Worm (Caenorhabditis elegans) whole organism, mixed stage, embryonic: ENCODE data around the gene srpa-72.
A peak's percentile ranks its signal among the peaks of the same experiment; 100 is the strongest.

Source experiments
- M03D4.4 ChIP-seq: sonication (generic microtip); optimal IDR thresholded peaks from 2 replicates; lab custom pipeline; 2017; ENCODE audit warnings: mild to moderate bottlenecking, missing genetic modification characterization, missing compliant biosample characterization
- blmp-1 ChIP-seq: fragments of 150-350 bp; optimal IDR thresholded peaks from 2 replicates; lab custom pipeline; 2014; ENCODE audit warnings: missing biosample characterization, missing genetic modification characterization
- ceh-39 ChIP-seq: fragments of 150-350 bp; optimal IDR thresholded peaks from 2 replicates; lab custom pipeline; 2014; ENCODE audit warnings: missing biosample characterization, missing genetic modification characterization
- ceh-43 ChIP-seq: fragments of 200-800 bp; sonication (Bioruptor generic); optimal IDR thresholded peaks from 2 replicates; lab custom pipeline; 2018; ENCODE audit warnings: mild to moderate bottlenecking, missing genetic modification characterization, moderate library complexity, missing compliant biosample characterization
- ceh-83 ChIP-seq: fragments of 200-800 bp; sonication (Bioruptor generic); optimal IDR thresholded peaks from 2 replicates; lab custom pipeline; 2018; ENCODE audit warnings: mild to moderate bottlenecking, missing genetic modification characterization, missing compliant biosample characterization
- ces-1 ChIP-seq: fragments of 150-350 bp; optimal IDR thresholded peaks from 2 replicates; lab custom pipeline; 2014; ENCODE audit warnings: missing biosample characterization, missing genetic modification reagents, missing genetic modification characterization
- cnd-1 ChIP-seq: fragments of 200-800 bp; sonication (Bioruptor generic); optimal IDR thresholded peaks from 2 replicates; lab custom pipeline; 2018; ENCODE audit warnings: mild to moderate bottlenecking, missing genetic modification characterization, missing compliant biosample characterization
- elt-1 ChIP-seq: sonication (generic microtip); optimal IDR thresholded peaks from 2 replicates; lab custom pipeline; 2017; ENCODE audit warnings: missing genetic modification characterization, mild to moderate bottlenecking, missing compliant biosample characterization, antibody characterized with exemption, moderate library complexity, borderline replicate concordance; ENCODE audit not compliant: insufficient read depth
- elt-3 ChIP-seq: fragments of 150-350 bp; optimal IDR thresholded peaks from 2 replicates; lab custom pipeline; 2014; ENCODE audit warnings: missing biosample characterization, missing genetic modification characterization
- flh-1 ChIP-seq: fragments of 200-800 bp; sonication (Bioruptor generic); optimal IDR thresholded peaks from 2 replicates; lab custom pipeline; 2018; ENCODE audit warnings: mild to moderate bottlenecking, missing genetic modification characterization, moderate library complexity, missing compliant biosample characterization
- ham-2 ChIP-seq: fragments of 200-800 bp; sonication (Bioruptor generic); optimal IDR thresholded peaks from 2 replicates; lab custom pipeline; 2018; ENCODE audit warnings: mild to moderate bottlenecking, missing genetic modification characterization, missing compliant biosample characterization
- lin-32 ChIP-seq: fragments of 200-800 bp; sonication (Bioruptor generic); optimal IDR thresholded peaks from 2 replicates; lab custom pipeline; 2018; ENCODE audit warnings: mild to moderate bottlenecking, missing genetic modification characterization, missing compliant biosample characterization
- lsy-2 ChIP-seq: fragments of 150-350 bp; optimal IDR thresholded peaks from 2 replicates; lab custom pipeline; 2014; ENCODE audit warnings: missing biosample characterization, missing genetic modification characterization
- mab-5 ChIP-seq: fragments of 150-350 bp; optimal IDR thresholded peaks from 2 replicates; lab custom pipeline; 2014; ENCODE audit warnings: missing biosample characterization, missing genetic modification characterization
- mep-1 ChIP-seq: fragments of 150-350 bp; optimal IDR thresholded peaks from 2 replicates; lab custom pipeline; 2017; ENCODE audit warnings: missing biosample characterization, missing genetic modification reagents, missing genetic modification characterization, inconsistent platforms
- mls-2 ChIP-seq: sonication (generic microtip); optimal IDR thresholded peaks from 2 replicates; lab custom pipeline; 2016; ENCODE audit warnings: mild to moderate bottlenecking, missing genetic modification characterization, moderate library complexity, missing compliant biosample characterization
- nhr-12 ChIP-seq: fragments of 150-350 bp; optimal IDR thresholded peaks from 2 replicates; lab custom pipeline; 2014; ENCODE audit warnings: missing biosample characterization, missing genetic modification characterization
- nhr-2 ChIP-seq: fragments of 150-350 bp; optimal IDR thresholded peaks from 2 replicates; lab custom pipeline; 2014; ENCODE audit warnings: missing biosample characterization, missing genetic modification characterization
- nhr-237 ChIP-seq: fragments of 150-350 bp; optimal IDR thresholded peaks from 2 replicates; lab custom pipeline; 2014; ENCODE audit warnings: missing biosample characterization, missing genetic modification characterization
- nhr-28 ChIP-seq: fragments of 150-350 bp; optimal IDR thresholded peaks from 2 replicates; lab custom pipeline; 2014; ENCODE audit warnings: missing biosample characterization, missing genetic modification characterization
- pha-4 ChIP-seq: fragments of 150-350 bp; optimal IDR thresholded peaks from 2 replicates; lab custom pipeline; 2018; ENCODE audit warnings: missing biosample characterization, missing genetic modification reagents, missing genetic modification characterization
- sem-2 ChIP-seq: fragments of 200-800 bp; sonication (Bioruptor generic); optimal IDR thresholded peaks from 2 replicates; lab custom pipeline; 2018; ENCODE audit warnings: mild to moderate bottlenecking, missing genetic modification characterization, missing compliant biosample characterization
- sptf-1 ChIP-seq: sonication (generic microtip); optimal IDR thresholded peaks from 2 replicates; lab custom pipeline; 2017; ENCODE audit warnings: mild to moderate bottlenecking, missing genetic modification characterization, moderate library complexity, missing compliant biosample characterization
- tbx-8 ChIP-seq: fragments of 200-800 bp; sonication (Bioruptor generic); optimal IDR thresholded peaks from 2 replicates; lab custom pipeline; 2018; ENCODE audit warnings: mild to moderate bottlenecking, missing genetic modification characterization, moderate library complexity, missing compliant biosample characterization
- unc-120 ChIP-seq: sonication (generic microtip); optimal IDR thresholded peaks from 2 replicates; lab custom pipeline; 2017; ENCODE audit warnings: missing genetic modification characterization, missing compliant biosample characterization; ENCODE audit not compliant: poor library complexity, severe bottlenecking
- unc-39 ChIP-seq: fragments of 150-350 bp; optimal IDR thresholded peaks from 2 replicates; lab custom pipeline; 2014; ENCODE audit warnings: missing biosample characterization, missing genetic modification characterization
- unc-62 ChIP-seq: fragments of 150-350 bp; optimal IDR thresholded peaks from 2 replicates; lab custom pipeline; 2014; ENCODE audit warnings: missing biosample characterization, missing genetic modification reagents, missing genetic modification characterization
- zip-8 ChIP-seq: fragments of 150-350 bp; optimal IDR thresholded peaks from 2 replicates; lab custom pipeline; 2014; ENCODE audit warnings: missing biosample characterization, missing genetic modification characterization
- ztf-11 ChIP-seq: fragments of 150-350 bp; optimal IDR thresholded peaks from 2 replicates; lab custom pipeline; 2014; ENCODE audit warnings: missing biosample characterization, missing genetic modification characterization

srpa-72 gene

DNA sequence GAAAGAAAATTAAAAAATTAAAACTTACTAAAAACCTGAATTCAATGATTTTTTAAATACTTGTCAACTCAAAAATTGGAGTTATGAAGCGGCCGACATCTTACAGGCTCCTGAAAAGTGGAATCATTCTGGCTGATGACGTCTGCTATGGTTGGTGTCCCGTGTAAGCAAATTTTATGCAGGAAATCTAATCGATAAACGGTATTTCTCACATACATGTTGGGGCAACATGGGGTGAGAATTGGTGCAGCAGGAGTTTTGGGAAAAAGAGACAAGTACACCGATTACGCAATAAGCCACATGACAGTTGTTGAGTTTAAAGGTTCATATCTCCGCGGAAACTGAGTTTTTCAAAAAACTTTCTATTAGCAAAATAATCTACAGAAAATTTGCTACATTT lies 28.2 kb downstream of the srpa-72 start, which contains the start of gene K12H6.2:
Gene K12H6.2 (minus strand): TSS at position 101 of the 400 bp plus-strand sequence.
- TF ChIP-seq ham-2 (GFP tag; lab: Kevin White, UChicago) (no peak), zip-8 (tag; lab: Kevin White, UChicago) (peak; percentile 46)
- TF ChIP-seq, all 35 proteins: peak for 1

- TF ChIP-seq lsy-2 (tag; lab: Kevin White, UChicago) (no peak), elt-1 (tag; lab: Kevin White, UChicago) (no peak), ceh-43 (GFP tag; lab: Kevin White, UChicago) (no peak), ceh-39 (tag; lab: Kevin White, UChicago) (no peak), tbx-8 (no peak), zip-8 (tag; lab: Kevin White, UChicago) (no peak)
Measured at ce11 chrII:2816676-2817075, 29.4 kb downstream of the srpa-72 start, which contains the start of gene set-13. Gene set-13, plus strand, starts transcription at chrII:2816976.

DNA sequence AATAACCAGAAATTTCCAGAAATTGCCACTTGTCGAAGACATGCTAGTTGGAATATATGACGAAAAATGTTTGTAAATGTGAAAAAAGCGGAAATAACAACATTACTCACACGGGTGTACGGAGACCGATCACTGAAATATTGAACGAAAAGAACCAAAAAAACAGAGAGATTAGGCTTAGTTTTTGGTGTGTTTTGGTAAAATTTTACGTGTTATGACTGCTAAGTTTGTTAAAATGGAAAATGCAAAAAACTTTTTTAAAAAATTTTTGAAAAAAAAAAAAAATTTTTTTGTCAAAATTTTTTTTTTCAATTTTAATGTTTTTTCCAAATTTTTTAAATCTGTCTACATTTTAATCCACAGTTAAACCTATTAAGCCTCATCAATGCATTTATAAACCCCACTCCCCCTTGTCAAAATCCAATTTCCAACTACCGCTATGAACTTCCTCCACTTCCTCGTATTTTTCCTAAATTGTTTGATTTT lies 35.2 kb downstream of the srpa-72 start, which contains the start of the genes fut-4 and K12H6.10:
Gene fut-4 (minus strand): TSS at position 101 of the 486 bp plus-strand sequence.
Gene K12H6.10 (plus strand): TSS at position 436 of the 486 bp plus-strand sequence.
- TF ChIP-seq ztf-11 (tag; lab: Kevin White, UChicago), result no peak
- no peak for TF ChIP-seq flh-1 (GFP tag; lab: Kevin White, UChicago)
- no peak for TF ChIP-seq lsy-2 (tag; lab: Kevin White, UChicago)

DNA sequence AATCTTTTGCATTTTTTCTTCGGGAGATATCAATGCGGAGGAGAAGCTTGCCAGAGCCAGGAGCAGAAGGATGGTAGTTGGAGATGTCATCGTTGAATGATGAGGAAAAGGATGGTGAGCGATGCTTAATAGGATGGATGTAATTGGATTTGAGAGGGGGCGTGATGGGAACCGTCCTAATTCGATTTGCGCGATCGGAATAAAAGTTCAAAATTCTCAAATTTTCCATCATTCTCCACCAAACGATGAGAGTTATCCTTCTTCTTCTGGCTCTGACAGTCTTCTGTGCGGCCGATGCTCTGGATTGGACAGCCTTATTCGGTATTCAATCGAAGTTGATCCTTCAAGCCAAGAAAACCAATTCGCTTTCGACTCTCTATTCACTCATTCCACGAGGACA lies 36.9 kb downstream of the srpa-72 start, which contains the start of the genes K12H6.4 and K12H6.9:
Gene K12H6.4 (minus strand): TSS at position 101 of the 400 bp plus-strand sequence.
Gene K12H6.9 (plus strand): TSS at position 236 of the 400 bp plus-strand sequence.
- TF ChIP-seq mab-5 (no peak), flh-1 (GFP tag; lab: Kevin White, UChicago) (no peak), mls-2 (tag; lab: Kevin White, UChicago) (no peak), nhr-237 (tag; lab: Kevin White, UChicago) (no peak)

- TF ChIP-seq elt-3 (tag; lab: Kevin White, UChicago) (no peak), cnd-1 (tag; lab: Kevin White, UChicago) (no peak), zip-8 (tag; lab: Kevin White, UChicago) (no peak), ces-1 (no peak), pha-4 (tag; lab: Kevin White, UChicago) (no peak), nhr-237 (tag; lab: Kevin White, UChicago) (no peak), tbx-8 (no peak), ceh-83 (no peak), lin-32 (GFP tag; lab: Kevin White, UChicago) (no peak), unc-120 (no peak), blmp-1 (tag; lab: Kevin White, UChicago) (no peak), sptf-1 (no peak), ceh-39 (tag; lab: Kevin White, UChicago) (no peak), lsy-2 (tag; lab: Kevin White, UChicago) (no peak), unc-62 (GFP tag; lab: Kevin White, UChicago) (no peak)
Measured at ce11 chrII:2826073-2826472, 38.8 kb downstream of the srpa-72 start, which contains the start of gene K12H6.5. Gene K12H6.5, minus strand, starts transcription at chrII:2826173.

DNA sequence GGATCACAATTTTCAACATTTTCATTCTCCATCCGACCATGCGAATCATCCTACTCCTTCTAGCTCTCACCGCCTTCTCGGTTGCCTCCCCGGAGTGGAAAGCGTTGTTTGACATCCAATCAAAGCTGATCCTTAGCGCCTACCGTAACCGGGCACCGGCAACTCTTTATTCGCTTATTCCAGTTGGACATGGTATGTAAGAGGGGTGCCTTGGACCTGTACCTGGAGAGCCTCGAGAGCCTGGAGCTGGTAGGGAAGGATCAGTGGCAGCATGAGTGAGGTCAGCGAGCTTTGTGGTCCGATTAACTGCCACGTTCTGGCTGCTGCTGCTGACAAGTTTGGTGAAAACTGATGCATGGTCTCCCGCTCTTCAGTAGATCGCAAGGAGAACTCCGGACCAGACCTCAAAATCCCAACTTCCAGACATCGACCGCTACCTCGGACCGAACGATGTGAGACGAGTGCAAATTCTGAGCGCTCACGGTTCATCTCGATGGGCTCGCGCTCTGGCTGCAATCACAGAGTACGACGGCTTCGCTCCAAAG lies 40.6 kb downstream of the srpa-72 start, which contains the start of gene K12H6.8:
Gene K12H6.8 (plus strand): TSS at position 38 of the 545 bp plus-strand sequence.
- TF ChIP-seq pha-4 (tag; lab: Kevin White, UChicago) (no peak), ceh-43 (GFP tag; lab: Kevin White, UChicago) (no peak), nhr-2 (tag; lab: Kevin White, UChicago) (no peak)
- TF ChIP-seq, all 35 proteins: peak for 0

- TF ChIP-seq nhr-12 (tag; lab: Kevin White, UChicago) (no peak), flh-1 (GFP tag; lab: Kevin White, UChicago) (no peak), elt-3 (tag; lab: Kevin White, UChicago) (no peak), ceh-83 (no peak), unc-62 (GFP tag; lab: Kevin White, UChicago) (no peak), M03D4.4 (tag; lab: Kevin White, UChicago) (no peak), unc-120 (no peak), lin-32 (GFP tag; lab: Kevin White, UChicago) (no peak), nhr-2 (tag; lab: Kevin White, UChicago) (no peak), nhr-28 (tag; lab: Kevin White, UChicago) (no peak), ztf-11 (tag; lab: Kevin White, UChicago) (no peak), ces-1 (no peak), unc-39 (no peak), mab-5 (no peak), zip-8 (tag; lab: Kevin White, UChicago) (no peak), mep-1 (tag; lab: Kevin White, UChicago) (no peak), sem-2 (GFP tag; lab: Kevin White, UChicago) (no peak), elt-1 (tag; lab: Kevin White, UChicago) (no peak)
Measured at ce11 chrII:2829482-2829881, 42.2 kb downstream of the srpa-72 start.
